Fruit fly (Drosophila melanogaster): ENCODE measurements around the gene CG43125.

dm6 chr3R:28291038-28291437 lies 27.6 kb upstream of the CG43125 start, which contains the start of gene Mst98Ca:
- TF ChIP-seq Ssrp (tag; optimal IDR thresholded peaks at IDR 0.05) (no peak), CTCF (GFP tag; optimal IDR thresholded peaks at IDR 0.05) (no peak), CG12659 (GFP tag; optimal IDR thresholded peaks at IDR 0.05) (no peak), her (GFP tag; optimal IDR thresholded peaks at IDR 0.05) (no peak), ftz-f1 (GFP tag; optimal IDR thresholded peaks at IDR 0.05) (no peak), CG1792 (GFP tag; optimal IDR thresholded peaks at IDR 0.05) (no peak), kah (GFP tag; optimal IDR thresholded peaks at IDR 0.05) (no peak), CG9609 (GFP tag; optimal IDR thresholded peaks at IDR 0.05) (no peak), CG16863 (GFP tag; optimal IDR thresholded peaks at IDR 0.05) (no peak), CG8478 (optimal IDR thresholded peaks at IDR 0.05) (no peak), CG10431 (GFP tag; optimal IDR thresholded peaks at IDR 0.05) (no peak), luna (GFP tag; optimal IDR thresholded peaks at IDR 0.05) (no peak), Sox102F (GFP tag; optimal IDR thresholded peaks at IDR 0.05) (no peak)

Measured in whole organism, embryonic.